Worm (Caenorhabditis elegans) whole organism, L1 larva: ENCODE measurements around the gene Y43E12A.2.
A peak's percentile ranks its signal among the peaks of the same experiment; 100 is the strongest.

Experiments used
- C04F5.9 ChIP-seq: sonication (generic microtip); optimal IDR thresholded peaks from 2 replicates; lab custom pipeline; 2016; ENCODE audit warnings: missing genetic modification characterization, missing compliant biosample characterization
- C34B4.2 ChIP-seq: sonication (generic microtip); optimal IDR thresholded peaks from 2 replicates; lab custom pipeline; 2017; ENCODE audit warnings: mild to moderate bottlenecking, missing genetic modification characterization, missing compliant biosample characterization
- Y116A8C.19 ChIP-seq: sonication (generic microtip); optimal IDR thresholded peaks from 2 replicates; lab custom pipeline; 2016; ENCODE audit warnings: missing compliant biosample characterization, missing genetic modification characterization, borderline replicate concordance
- aha-1 ChIP-seq: fragments of 150-350 bp; optimal IDR thresholded peaks from 2 replicates; lab custom pipeline; 2014; ENCODE audit warnings: missing biosample characterization, missing genetic modification characterization
- alr-1 ChIP-seq: fragments of 200-800 bp; sonication (Bioruptor generic); optimal IDR thresholded peaks from 2 replicates; lab custom pipeline; 2018; ENCODE audit warnings: borderline replicate concordance, mild to moderate bottlenecking, missing genetic modification characterization, missing compliant biosample characterization
- aly-2 ChIP-seq: fragments of 150-350 bp; optimal IDR thresholded peaks from 2 replicates; lab custom pipeline; 2014; ENCODE audit warnings: missing biosample characterization, missing genetic modification characterization
- ama-1 ChIP-seq: fragments of 150-350 bp; optimal IDR thresholded peaks from 2 replicates; lab custom pipeline; 2014
- ceh-63 ChIP-seq: fragments of 200-800 bp; sonication (Bioruptor generic); optimal IDR thresholded peaks from 2 replicates; lab custom pipeline; 2018; ENCODE audit warnings: mild to moderate bottlenecking, missing genetic modification characterization, missing compliant biosample characterization
- ceh-8 ChIP-seq: fragments of 200-800 bp; sonication (Bioruptor generic); optimal IDR thresholded peaks from 2 replicates; lab custom pipeline; 2018; ENCODE audit warnings: mild to moderate bottlenecking, missing genetic modification characterization, moderate library complexity, missing compliant biosample characterization
- ceh-88 ChIP-seq: fragments of 200-800 bp; sonication (Bioruptor generic); IDR thresholded peaks from 2 replicates; pipeline ENCODE4 v1.3.6; 2022; ENCODE audit warnings: missing genetic modification characterization, missing compliant biosample characterization
- ceh-90 ChIP-seq: sonication (generic microtip); optimal IDR thresholded peaks from 2 replicates; lab custom pipeline; 2016; ENCODE audit warnings: missing genetic modification characterization, missing compliant biosample characterization
- ces-1 ChIP-seq: fragments of 150-350 bp; optimal IDR thresholded peaks from 2 replicates; lab custom pipeline; 2014; ENCODE audit warnings: missing biosample characterization, missing genetic modification reagents, missing genetic modification characterization
- dpl-1 ChIP-seq, 3 experiments: fragments of 150-350 bp in 2 of 3; sonication (generic microtip) in 1 of 3; optimal IDR thresholded peaks; 2 replicates each; lab custom pipeline; 2014 to 2017; ENCODE audit warnings: missing biosample characterization in 3 of 3, missing genetic modification characterization in 3 of 3, missing genetic modification reagents in 3 of 3
- dsc-1 ChIP-seq: sonication (generic microtip); optimal IDR thresholded peaks from 2 replicates; lab custom pipeline; 2016; ENCODE audit warnings: mild to moderate bottlenecking, missing genetic modification characterization, missing compliant biosample characterization
- efl-1 ChIP-seq, 4 experiments: fragments of 150-350 bp; optimal IDR thresholded peaks in 3 of 4; peaks in 1 of 4; 1 replicate in 1 of 4; 2 replicates in 3 of 4; lab custom pipeline; 2014; ENCODE audit warnings: missing biosample characterization in 2 of 4, missing genetic modification characterization in 2 of 4, missing genetic modification reagents in 2 of 4
- efl-3 ChIP-seq: fragments of 200-800 bp; sonication (Bioruptor generic); optimal IDR thresholded peaks from 2 replicates; lab custom pipeline; 2018; ENCODE audit warnings: mild to moderate bottlenecking, missing genetic modification characterization, missing compliant biosample characterization
- egl-13 ChIP-seq: sonication (generic microtip); optimal IDR thresholded peaks from 2 replicates; lab custom pipeline; 2016; ENCODE audit warnings: missing genotype, missing genetic modification reagents, missing genetic modification characterization, missing compliant biosample characterization
- elt-3 ChIP-seq, 6 experiments: fragments of 150-350 bp in 1 of 6; sonication (generic microtip); optimal IDR thresholded peaks; 2 replicates each; lab custom pipeline; 2017 to 2018; ENCODE audit warnings: missing biosample characterization in 6 of 6, missing genetic modification characterization in 6 of 6, inconsistent platforms in 1 of 6
- fkh-4 ChIP-seq: sonication (generic microtip); optimal IDR thresholded peaks from 2 replicates; lab custom pipeline; 2016; ENCODE audit warnings: missing compliant biosample characterization, missing genetic modification characterization, borderline replicate concordance
- fkh-8 ChIP-seq: sonication (generic microtip); optimal IDR thresholded peaks from 2 replicates; lab custom pipeline; 2016; ENCODE audit warnings: mild to moderate bottlenecking, missing genetic modification characterization, missing compliant biosample characterization
- fos-1 ChIP-seq: fragments of 150-350 bp; optimal IDR thresholded peaks from 2 replicates; lab custom pipeline; 2014; ENCODE audit warnings: missing biosample characterization, missing genetic modification characterization
- grh-1 ChIP-seq: fragments of 200-800 bp; sonication (Bioruptor generic); IDR thresholded peaks from 2 replicates; pipeline ENCODE4 v1.3.6; 2022; ENCODE audit warnings: missing genetic modification reagents, missing genetic modification characterization, missing compliant biosample characterization
- hlh-17 ChIP-seq: fragments of 200-800 bp; sonication (Bioruptor generic); optimal IDR thresholded peaks from 2 replicates; lab custom pipeline; 2018; ENCODE audit warnings: missing genetic modification characterization, mild to moderate bottlenecking, missing compliant biosample characterization, moderate library complexity, borderline replicate concordance
- hpl-2 ChIP-seq: fragments of 150-350 bp; optimal IDR thresholded peaks from 2 replicates; lab custom pipeline; 2014; ENCODE audit warnings: missing biosample characterization, missing genetic modification reagents, missing genetic modification characterization
- irx-1 ChIP-seq: sonication (generic microtip); optimal IDR thresholded peaks from 2 replicates; lab custom pipeline; 2016; ENCODE audit warnings: missing genetic modification characterization, missing compliant biosample characterization
- lin-35 ChIP-seq, 2 experiments: fragments of 150-350 bp; optimal IDR thresholded peaks; 2 replicates each; lab custom pipeline; 2014; ENCODE audit warnings: missing biosample characterization in 2 of 2, missing genetic modification characterization in 2 of 2, missing genetic modification reagents in 2 of 2
- lin-39 ChIP-seq: fragments of 150-350 bp; optimal IDR thresholded peaks from 2 replicates; lab custom pipeline; 2014; ENCODE audit warnings: missing biosample characterization, missing genetic modification reagents, missing genetic modification characterization
- lir-3 ChIP-seq: sonication (generic microtip); optimal IDR thresholded peaks from 2 replicates; lab custom pipeline; 2016; ENCODE audit warnings: mild to moderate bottlenecking, missing genetic modification characterization, moderate library complexity, missing compliant biosample characterization; ENCODE audit not compliant: poor library complexity
- lsy-2 ChIP-seq, 2 experiments: fragments of 150-350 bp; optimal IDR thresholded peaks; 2 replicates each; lab custom pipeline; 2014; ENCODE audit warnings: missing biosample characterization in 2 of 2, missing genetic modification characterization in 2 of 2
- nhr-11 ChIP-seq: fragments of 150-350 bp; optimal IDR thresholded peaks from 2 replicates; lab custom pipeline; 2014; ENCODE audit warnings: missing biosample characterization, missing genetic modification characterization
- nhr-19 ChIP-seq: fragments of 200-800 bp; sonication (Bioruptor generic); conservative IDR thresholded peaks from 2 replicates; pipeline ENCODE4 v1.3.6; 2022; ENCODE audit warnings: missing genetic modification characterization, missing compliant biosample characterization
- nhr-20 ChIP-seq: sonication (generic microtip); optimal IDR thresholded peaks from 2 replicates; lab custom pipeline; 2016; ENCODE audit warnings: mild to moderate bottlenecking, missing genetic modification characterization, missing compliant biosample characterization
- nhr-237 ChIP-seq: fragments of 150-350 bp; optimal IDR thresholded peaks from 2 replicates; lab custom pipeline; 2014; ENCODE audit warnings: missing biosample characterization, missing genetic modification characterization
- nhr-28 ChIP-seq: fragments of 150-350 bp; optimal IDR thresholded peaks from 2 replicates; lab custom pipeline; 2014; ENCODE audit warnings: missing biosample characterization, missing genetic modification characterization
- nhr-77 ChIP-seq: fragments of 150-350 bp; optimal IDR thresholded peaks from 2 replicates; lab custom pipeline; 2014; ENCODE audit warnings: missing biosample characterization, missing genetic modification characterization
- pqm-1 ChIP-seq: sonication (generic microtip); optimal IDR thresholded peaks from 3 replicates; lab custom pipeline; 2017; ENCODE audit warnings: missing biosample characterization, missing genetic modification characterization
- rnt-1 ChIP-seq: sonication (generic microtip); optimal IDR thresholded peaks from 2 replicates; lab custom pipeline; 2016; ENCODE audit warnings: mild to moderate bottlenecking, missing genetic modification characterization, moderate library complexity, missing compliant biosample characterization
- snpc-4 ChIP-seq: fragments of 150-350 bp; optimal IDR thresholded peaks from 2 replicates; lab custom pipeline; 2014; ENCODE audit warnings: missing biosample characterization, missing genetic modification characterization
- sox-4 ChIP-seq: sonication (generic microtip); optimal IDR thresholded peaks from 2 replicates; lab custom pipeline; 2016; ENCODE audit warnings: missing genetic modification characterization, missing compliant biosample characterization
- sptf-1 ChIP-seq: fragments of 150-350 bp; optimal IDR thresholded peaks from 2 replicates; lab custom pipeline; 2014; ENCODE audit warnings: missing biosample characterization, missing genetic modification characterization
- swsn-7 ChIP-seq: sonication (generic microtip); optimal IDR thresholded peaks from 2 replicates; lab custom pipeline; 2016; ENCODE audit warnings: missing genetic modification characterization, missing compliant biosample characterization
- tbx-2 ChIP-seq: sonication (generic microtip); optimal IDR thresholded peaks from 2 replicates; lab custom pipeline; 2016; ENCODE audit warnings: missing genetic modification characterization, missing compliant biosample characterization
- unc-130 ChIP-seq: fragments of 150-350 bp; optimal IDR thresholded peaks from 2 replicates; lab custom pipeline; 2017; ENCODE audit warnings: missing biosample characterization, missing genetic modification characterization, inconsistent platforms
- unc-86 ChIP-seq: sonication (generic microtip); optimal IDR thresholded peaks from 2 replicates; lab custom pipeline; 2016; ENCODE audit warnings: missing genetic modification characterization, missing compliant biosample characterization
- unc-98 ChIP-seq: fragments of 200-800 bp; sonication (Bioruptor generic); IDR thresholded peaks from 2 replicates; pipeline ENCODE4 v1.3.6; 2022; ENCODE audit warnings: missing genetic modification characterization, missing compliant biosample characterization
- vab-15 ChIP-seq: sonication (generic microtip); optimal IDR thresholded peaks from 2 replicates; lab custom pipeline; 2017; ENCODE audit warnings: missing genotype, mild to moderate bottlenecking, missing genetic modification characterization, missing compliant biosample characterization
- xbp-1 ChIP-seq: sonication (generic microtip); optimal IDR thresholded peaks from 2 replicates; lab custom pipeline; 2016; ENCODE audit warnings: missing genetic modification characterization, missing compliant biosample characterization
- zag-1 ChIP-seq: fragments of 150-350 bp; optimal IDR thresholded peaks from 2 replicates; lab custom pipeline; 2014; ENCODE audit warnings: missing biosample characterization, missing genetic modification characterization
- zip-4 ChIP-seq: fragments of 200-800 bp; sonication (Bioruptor generic); optimal IDR thresholded peaks from 2 replicates; lab custom pipeline; 2018; ENCODE audit warnings: mild to moderate bottlenecking, missing genetic modification characterization, moderate library complexity, missing compliant biosample characterization
- ztf-4 ChIP-seq: fragments of 150-350 bp; optimal IDR thresholded peaks from 2 replicates; lab custom pipeline; 2014; ENCODE audit warnings: missing biosample characterization, missing genetic modification characterization

Y43E12A.2 gene

ce11 chrIV:11026648-11027047 is 44.8 kb downstream of the Y43E12A.2 start (continued):
- TF ChIP-seq grh-1 (GFP tag; lab: Robert Waterston, UW) (no peak), efl-3 (GFP tag; lab: Kevin White, UChicago) (no peak), ceh-90 (no peak), nhr-237 (tag; lab: Kevin White, UChicago) (no peak), ceh-88 (GFP tag; lab: Robert Waterston, UW) (no peak), aha-1 (tag; lab: Kevin White, UChicago) (no peak), pqm-1 (no peak), ceh-8 (GFP tag; lab: Kevin White, UChicago) (no peak), egl-13 (tag; lab: Kevin White, UChicago) (peak; percentile 10), zag-1 (tag; lab: Kevin White, UChicago) (no peak), nhr-19 (GFP tag; lab: Robert Waterston, UW) (peak; percentile 45), nhr-11 (tag; lab: Kevin White, UChicago) (no peak), fkh-8 (tag; lab: Kevin White, UChicago) (peak; percentile 49), rnt-1 (tag; lab: Kevin White, UChicago) (peak; percentile 32), lin-39 (tag; lab: Kevin White, UChicago) (no peak), dpl-1 (GFP tag; optimal IDR thresholded peaks at IDR 0.05; lab: Kevin White, UChicago) (peak in 2 of 3 experiments; percentile 28 to 36), zip-4 (GFP tag; lab: Kevin White, UChicago) (no peak), ztf-4 (tag; lab: Kevin White, UChicago) (peak; percentile 38), unc-86 (tag; lab: Kevin White, UChicago) (no peak), Y116A8C.19 (tag; lab: Kevin White, UChicago) (no peak), hpl-2 (GFP tag; lab: Kevin White, UChicago) (no peak), lir-3 (tag; lab: Kevin White, UChicago) (no peak), alr-1 (tag; lab: Kevin White, UChicago) (no peak), C34B4.2 (tag; lab: Kevin White, UChicago) (no peak), tbx-2 (tag; lab: Kevin White, UChicago) (no peak), ceh-63 (GFP tag; lab: Kevin White, UChicago) (no peak), lin-35 (GFP tag; optimal IDR thresholded peaks at IDR 0.05; lab: Kevin White, UChicago) (peak; percentile 35 to 61), nhr-77 (no peak), fkh-4 (peak; percentile 14), fos-1 (tag; lab: Kevin White, UChicago) (no peak)

- TF ChIP-seq fkh-8 (tag; lab: Kevin White, UChicago) (peak; percentile 68), aly-2 (peak; percentile 74), tbx-2 (tag; lab: Kevin White, UChicago) (peak; percentile 78), vab-15 (no peak), hlh-17 (no peak), unc-130 (tag; lab: Kevin White, UChicago) (peak; percentile 11), dpl-1 (GFP tag; optimal IDR thresholded peaks at IDR 0.05; lab: Kevin White, UChicago) (peak; percentile 45 to 49 (median 47)), ama-1 (peak; percentile 65), snpc-4 (tag; lab: Kevin White, UChicago) (peak; percentile 10), elt-3 (tag; optimal IDR thresholded peaks at IDR 0.05; lab: Kevin White, UChicago) (peak in 5 of 6 experiments; percentile 19 to 85 (median 65)), grh-1 (GFP tag; lab: Robert Waterston, UW) (peak; percentile 56), nhr-11 (tag; lab: Kevin White, UChicago) (no peak), nhr-28 (tag; lab: Kevin White, UChicago) (no peak), Y116A8C.19 (tag; lab: Kevin White, UChicago) (no peak), unc-98 (GFP tag; lab: Robert Waterston, UW) (no peak), lir-3 (tag; lab: Kevin White, UChicago) (peak; percentile 35), irx-1 (tag; lab: Kevin White, UChicago) (peak; percentile 23), lsy-2 (tag; optimal IDR thresholded peaks at IDR 0.05; lab: Kevin White, UChicago) (peak; percentile 78 to 81), C04F5.9 (no peak), sptf-1 (tag; lab: Kevin White, UChicago) (no peak), nhr-237 (tag; lab: Kevin White, UChicago) (peak; percentile 73), efl-1 (optimal IDR thresholded peaks at IDR 0.05; lab: Kevin White, UChicago) (peak; percentile 62 to 66), efl-1 (GFP tag; optimal IDR thresholded peaks at IDR 0.05 in 1 of 2; lab: Kevin White, UChicago) (peak; percentile 15 to 91), ces-1 (no peak), aha-1 (tag; lab: Kevin White, UChicago) (no peak), nhr-20 (tag; lab: Kevin White, UChicago) (peak; percentile 92), xbp-1 (tag; lab: Kevin White, UChicago) (peak; percentile 82), sox-4 (tag; lab: Kevin White, UChicago) (no peak), dsc-1 (tag; lab: Kevin White, UChicago) (peak; percentile 66), swsn-7 (tag; lab: Kevin White, UChicago) (peak; percentile 90), ceh-88 (GFP tag; lab: Robert Waterston, UW) (peak; percentile 56)
These were observed 45.7 kb downstream of the Y43E12A.2 start for ce11 chrIV:11027560-11027959.
